Fruit fly (Drosophila melanogaster): Measurements from ENCODE around the gene CG10300.

The CG10300 gene

DNA sequence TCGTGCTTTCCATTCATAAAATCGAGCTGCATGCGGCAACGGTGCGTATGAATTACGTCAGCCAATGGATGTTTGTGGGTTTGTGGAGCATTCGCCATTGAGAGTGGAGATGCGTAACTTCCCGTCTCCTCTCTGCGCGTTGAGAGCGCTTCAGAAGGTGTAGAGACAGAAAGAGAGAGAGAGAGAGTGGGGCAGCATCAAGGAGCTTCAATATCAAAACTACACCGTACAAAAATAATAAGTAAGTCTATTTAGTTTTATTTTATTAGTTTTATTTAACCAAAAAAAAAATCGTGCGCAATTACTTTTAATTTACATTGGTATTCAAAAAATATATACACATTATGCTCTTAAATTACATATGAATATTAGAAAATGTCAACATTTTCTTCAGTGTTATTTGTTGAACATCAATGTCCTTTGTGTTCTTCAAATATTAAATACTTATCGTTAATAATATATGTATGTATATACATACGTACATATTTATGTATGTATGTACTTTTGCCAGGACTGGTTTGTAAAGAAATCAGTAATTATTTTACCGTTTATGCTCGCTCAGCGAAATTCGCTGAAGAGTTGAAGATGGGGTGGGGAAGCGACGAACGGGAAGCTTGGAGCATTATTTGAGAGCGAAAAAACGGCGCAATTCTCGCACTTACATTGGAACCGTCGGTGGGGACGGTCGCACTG lies 11.5 kb downstream of the CG10300 start, which contains the start of gene CG10365 (continued):
- peak; percentile 67 for TF ChIP-seq CG16779 (tag; optimal IDR thresholded peaks at IDR 0.05)
- TF ChIP-seq CG1621 (tag; optimal IDR thresholded peaks at IDR 0.05) = peak; percentile 54
- TF ChIP-seq net (GFP tag; optimal IDR thresholded peaks at IDR 0.05) = peak; percentile 89
- peak; percentile 97 for TF ChIP-seq CG8119 (GFP tag; IDR thresholded peaks at IDR 0.05)
- peak; percentile 74 for TF ChIP-seq topi (GFP tag; optimal IDR thresholded peaks at IDR 0.05)
- peak; percentile 7 for TF ChIP-seq dac (GFP tag; optimal IDR thresholded peaks at IDR 0.05)
- peak; percentile 59 for TF ChIP-seq Blimp-1 (GFP tag; optimal IDR thresholded peaks at IDR 0.05)
- TF ChIP-seq Lpt (GFP tag; optimal IDR thresholded peaks at IDR 0.05) = peak; percentile 87
- peak; percentile 52 for TF ChIP-seq CG31627 (GFP tag; optimal IDR thresholded peaks at IDR 0.05)
- peak; percentile 92 for TF ChIP-seq achi (GFP tag; optimal IDR thresholded peaks at IDR 0.05)
- TF ChIP-seq CG9139 (GFP tag; optimal IDR thresholded peaks at IDR 0.05) = peak; percentile 55
- TF ChIP-seq CG6276 (GFP tag; optimal IDR thresholded peaks at IDR 0.05) = peak; percentile 89
- peak; percentile 75 for TF ChIP-seq Sox15 (GFP tag; optimal IDR thresholded peaks at IDR 0.05)
- peak; percentile 68 for TF ChIP-seq Sox102F (GFP tag; optimal IDR thresholded peaks at IDR 0.05)
- peak; percentile 89 for TF ChIP-seq CG3032 (tag; optimal IDR thresholded peaks at IDR 0.05)
- TF ChIP-seq CG11902 (GFP tag; optimal IDR thresholded peaks at IDR 0.05) = peak; percentile 66

dm6 chr3R:23723381-23724034 lies 12.2 kb downstream of the CG10300 start:
- TF ChIP-seq lz (GFP tag; optimal IDR thresholded peaks at IDR 0.05) (peak; percentile 41), CG3919 (GFP tag; optimal IDR thresholded peaks at IDR 0.05) (peak; percentile 61), CG4318 (GFP tag; optimal IDR thresholded peaks at IDR 0.05) (no peak), CG11762 (GFP tag; optimal IDR thresholded peaks at IDR 0.05; ENCODE audit: insufficient read depth) (peak; percentile 46), spab (GFP tag; optimal IDR thresholded peaks at IDR 0.05) (peak; percentile 20), Blimp-1 (GFP tag; optimal IDR thresholded peaks at IDR 0.05) (no peak), Met (GFP tag; optimal IDR thresholded peaks at IDR 0.05) (no peak), Eip78C (GFP tag) (peak; percentile 91), Sox102F (GFP tag; optimal IDR thresholded peaks at IDR 0.05) (peak; percentile 33), CG6792 (GFP tag; optimal IDR thresholded peaks at IDR 0.05) (peak; percentile 60), Lpt (GFP tag; optimal IDR thresholded peaks at IDR 0.05) (no peak), Eip93F (GFP tag; optimal IDR thresholded peaks at IDR 0.05) (no peak), Smox (GFP tag; optimal IDR thresholded peaks at IDR 0.05) (no peak), CG8319 (GFP tag; optimal IDR thresholded peaks at IDR 0.05) (peak; percentile 48), CG15336 (GFP tag; IDR thresholded peaks at IDR 0.05) (peak; percentile 71), OdsH (GFP tag; optimal IDR thresholded peaks at IDR 0.05) (peak; percentile 51), Hr39 (GFP tag; optimal IDR thresholded peaks at IDR 0.05) (peak; percentile 15), CG6163 (GFP tag; IDR thresholded peaks at IDR 0.05) (peak; percentile 65), Hr38 (GFP tag; optimal IDR thresholded peaks at IDR 0.05) (no peak), Ets21C (GFP tag; optimal IDR thresholded peaks at IDR 0.05) (peak; percentile 6), net (GFP tag; optimal IDR thresholded peaks at IDR 0.05) (no peak), CG6854 (GFP tag; optimal IDR thresholded peaks at IDR 0.05) (peak; percentile 6), CG32006 (GFP tag; optimal IDR thresholded peaks at IDR 0.05) (peak; percentile 47), Eip75B (GFP tag; optimal IDR thresholded peaks at IDR 0.05) (peak; percentile 65), CG10631 (GFP tag; optimal IDR thresholded peaks at IDR 0.05) (peak; percentile 47), Gug (GFP tag; IDR thresholded peaks at IDR 0.05) (peak; percentile 52; the same call in 1 of the 2 replicates), fd85E (GFP tag; optimal IDR thresholded peaks at IDR 0.05) (no peak), Sox14 (GFP tag; optimal IDR thresholded peaks at IDR 0.05) (peak; percentile 36), dsx (GFP tag; optimal IDR thresholded peaks at IDR 0.05; ENCODE audit: poor library complexity, severe bottlenecking) (peak; percentile 80), fd59A (GFP tag; optimal IDR thresholded peaks at IDR 0.05) (no peak), CG11294 (GFP tag; IDR thresholded peaks at IDR 0.05) (peak; percentile 10; the same call in 1 of the 2 replicates), Hr4 (GFP tag; optimal IDR thresholded peaks at IDR 0.05) (peak; percentile 56), CG3032 (tag; optimal IDR thresholded peaks at IDR 0.05) (no peak), pdm3 (GFP tag; optimal IDR thresholded peaks at IDR 0.05) (peak; percentile 26), topi (GFP tag; optimal IDR thresholded peaks at IDR 0.05) (peak; percentile 8), CG8632 (GFP tag; optimal IDR thresholded peaks at IDR 0.05) (peak; percentile 5), ss (GFP tag; optimal IDR thresholded peaks at IDR 0.05) (peak; percentile 55 to 61), fkh (GFP tag; optimal IDR thresholded peaks at IDR 0.05) (peak; percentile 92)
